Fruit fly (Drosophila melanogaster): Measurements from ENCODE around the gene Exo84.

Gene Exo84

DNA sequence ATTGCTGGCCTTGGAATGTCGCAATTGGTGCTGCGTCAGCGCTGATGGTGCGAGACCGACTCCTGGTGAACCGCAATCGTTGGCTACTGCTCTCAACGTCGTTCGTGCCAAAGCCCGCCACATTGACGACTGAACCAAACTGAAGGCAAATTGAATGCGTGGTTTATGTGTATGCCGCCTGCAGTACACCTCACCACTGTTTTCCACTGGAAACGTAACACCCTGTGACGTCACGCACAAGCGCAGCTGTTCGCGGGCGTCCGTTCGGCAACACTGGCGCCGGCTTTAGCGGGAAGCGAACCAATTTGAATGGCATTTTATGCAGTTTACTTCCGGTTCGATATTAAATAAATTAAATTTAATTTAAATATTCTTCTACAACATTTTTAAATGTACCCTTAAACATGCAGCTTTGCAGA is 3.2 kb upstream of the Exo84 start, which contains the start of gene Cmpk (continued):
- TF ChIP-seq CG2875 (GFP tag; optimal IDR thresholded peaks at IDR 0.05) (peak; percentile 74), CG6791 (GFP tag; IDR thresholded peaks at IDR 0.05; ENCODE audit: partially characterized antibody) (no peak), CG1233 (GFP tag; optimal IDR thresholded peaks at IDR 0.05) (peak; percentile 67), CG10209 (GFP tag; optimal IDR thresholded peaks at IDR 0.05) (peak; percentile 75), CG17361 (GFP tag; IDR thresholded peaks at IDR 0.05) (peak; percentile 56; the same call in 1 of the 3 replicates), Ets65A (GFP tag) (peak; percentile 86), Doc2 (GFP tag; IDR thresholded peaks at IDR 0.05) (no peak), Asciz (GFP tag; optimal IDR thresholded peaks at IDR 0.05) (peak; percentile 68), CG15011 (GFP tag; optimal IDR thresholded peaks at IDR 0.05) (peak; percentile 64), bsh (GFP tag; optimal IDR thresholded peaks at IDR 0.05) (peak in 1 of 2 experiments; percentile 60), en (GFP tag; optimal IDR thresholded peaks at IDR 0.05) (peak; percentile 9), CG3163 (GFP tag; optimal IDR thresholded peaks at IDR 0.05) (no peak), crol (GFP tag; IDR thresholded peaks at IDR 0.05) (0 out of 2 replicates have a peak, but pooled peaks have one; percentile 27), CG1602 (GFP tag; optimal IDR thresholded peaks at IDR 0.05) (no peak), CG10543 (GFP tag; optimal IDR thresholded peaks at IDR 0.05) (peak; percentile 83), Chrac-16 (GFP tag; optimal IDR thresholded peaks at IDR 0.05) (peak; percentile 17), CG10321 (GFP tag; IDR thresholded peaks at IDR 0.05) (peak; percentile 26; the same call in 1 of the 2 replicates), CG2678 (tag; optimal IDR thresholded peaks at IDR 0.05) (no peak), chinmo (GFP tag; IDR thresholded peaks at IDR 0.05; ENCODE audit: partially characterized antibody) (peak; percentile 88; the same call in 2 of the 4 replicates), C15 (GFP tag; IDR thresholded peaks at IDR 0.05) (no peak), Atf-2 (GFP tag; optimal IDR thresholded peaks at IDR 0.05) (no peak), CG2712 (tag; optimal IDR thresholded peaks at IDR 0.05) (peak; percentile 73), Fer1 (GFP tag; optimal IDR thresholded peaks at IDR 0.05) (peak; percentile 88), tin (GFP tag; optimal IDR thresholded peaks at IDR 0.05) (peak; percentile 53), CG11247 (GFP tag; IDR thresholded peaks at IDR 0.05) (peak; percentile 47; the same call in 1 of the 2 replicates), ind (GFP tag; optimal IDR thresholded peaks at IDR 0.05) (peak; percentile 47), sc (optimal IDR thresholded peaks at IDR 0.05) (no peak), sc (GFP tag; optimal IDR thresholded peaks at IDR 0.05) (peak; percentile 71), D19A (tag; optimal IDR thresholded peaks at IDR 0.05) (peak; percentile 32), CG17385 (GFP tag; optimal IDR thresholded peaks at IDR 0.05) (peak; percentile 80), H2.0 (GFP tag; IDR thresholded peaks at IDR 0.05) (peak; percentile 49; the same call in 1 of the 2 replicates), CG3995 (GFP tag; optimal IDR thresholded peaks at IDR 0.05) (peak; percentile 37), CG10147 (GFP tag; optimal IDR thresholded peaks at IDR 0.05) (peak; percentile 51), onecut (GFP tag; IDR thresholded peaks at IDR 0.05) (peak; percentile 65), CG1647 (GFP tag; optimal IDR thresholded peaks at IDR 0.05) (peak; percentile 60), CG18011 (GFP tag; optimal IDR thresholded peaks at IDR 0.05) (peak; percentile 57)

DNA sequence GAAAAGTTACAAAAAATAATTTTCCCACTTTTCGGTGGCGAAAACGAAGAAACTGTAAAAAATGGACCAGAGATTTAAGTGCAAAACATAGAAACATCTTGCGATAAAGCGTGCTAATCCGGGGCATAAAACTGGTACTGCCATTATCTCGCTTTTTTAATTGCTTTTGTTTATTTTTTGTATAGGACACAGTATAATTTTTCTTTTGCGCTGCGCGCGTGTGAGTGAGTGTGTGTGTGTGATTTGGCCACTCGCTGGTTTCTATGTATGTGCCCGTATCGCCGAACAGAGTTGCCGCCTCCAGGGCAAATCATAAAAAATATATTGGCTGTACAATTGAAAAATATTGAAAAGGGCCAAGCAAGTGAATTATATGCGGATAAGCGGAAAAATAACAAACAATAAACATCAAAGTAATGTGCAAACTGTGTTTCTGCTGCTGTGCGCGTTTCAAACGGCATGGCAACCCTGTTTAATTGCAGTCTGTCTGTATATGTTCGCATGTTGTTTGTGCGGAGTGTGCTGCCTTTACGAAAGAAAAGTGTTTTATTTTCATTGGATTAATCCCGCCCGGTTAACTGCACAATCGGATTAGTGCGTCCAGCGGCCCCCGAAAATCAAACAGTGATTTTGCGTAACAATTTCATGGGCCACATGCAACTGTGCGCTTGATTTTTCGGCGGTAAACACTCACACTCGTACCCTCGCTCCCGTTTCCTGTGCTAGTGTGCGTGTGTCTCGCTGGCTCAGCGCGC is 9.7 kb downstream of the Exo84 start:
- TF ChIP-seq CG12155 (GFP tag; optimal IDR thresholded peaks at IDR 0.05) (peak; percentile 99), ranshi (GFP tag; IDR thresholded peaks at IDR 0.05) (peak; percentile 96), Lim3 (GFP tag; IDR thresholded peaks at IDR 0.05) (peak; percentile 87), oc (tag; optimal IDR thresholded peaks at IDR 0.05) (no peak), CG11456 (GFP tag; IDR thresholded peaks at IDR 0.05) (peak; percentile 97), CrebB (tag; optimal IDR thresholded peaks at IDR 0.05) (peak; percentile 90), CHES-1-like (GFP tag; optimal IDR thresholded peaks at IDR 0.05) (peak; percentile 98), inv (GFP tag; IDR thresholded peaks at IDR 0.05; ENCODE audit: partially characterized antibody) (no peak), Gsc (GFP tag; IDR thresholded peaks at IDR 0.05) (peak; percentile 90), usp (GFP tag; optimal IDR thresholded peaks at IDR 0.05) (no peak), en (GFP tag; optimal IDR thresholded peaks at IDR 0.05) (peak; percentile 93), ro (GFP tag; IDR thresholded peaks at IDR 0.05) (peak; percentile 89), kah (GFP tag; optimal IDR thresholded peaks at IDR 0.05) (peak; percentile 79), wor (GFP tag; IDR thresholded peaks at IDR 0.05) (peak; percentile 95), CG12744 (GFP tag; optimal IDR thresholded peaks at IDR 0.05) (peak; percentile 93), CG11085 (GFP tag; IDR thresholded peaks at IDR 0.05) (peak; percentile 93), Fer1 (GFP tag; optimal IDR thresholded peaks at IDR 0.05) (peak; percentile 93)

All from whole organism, embryonic.